Worm (Caenorhabditis elegans) whole organism, L2 larva: ENCODE measurements around the gene F57C2.4.

Source experiments
- alr-1 ChIP-seq: fragments of 150-350 bp; optimal IDR thresholded peaks from 2 replicates; lab custom pipeline; 2014; ENCODE audit warnings: missing biosample characterization, missing genetic modification characterization
- egl-27 ChIP-seq: sonication (generic microtip); optimal IDR thresholded peaks from 3 replicates; lab custom pipeline; 2017; ENCODE audit warnings: missing biosample characterization, missing genetic modification reagents, missing genetic modification characterization
- elt-3 ChIP-seq: sonication (generic microtip); optimal IDR thresholded peaks from 2 replicates; lab custom pipeline; 2017; ENCODE audit warnings: missing biosample characterization, missing genetic modification characterization
- lin-39 ChIP-seq: fragments of 150-350 bp; optimal IDR thresholded peaks from 2 replicates; lab custom pipeline; 2014; ENCODE audit warnings: missing biosample characterization, missing genetic modification reagents, missing genetic modification characterization
- ztf-11 ChIP-seq: sonication (generic microtip); optimal IDR thresholded peaks from 2 replicates; lab custom pipeline; 2017; ENCODE audit warnings: missing biosample characterization, missing genetic modification characterization

DNA sequence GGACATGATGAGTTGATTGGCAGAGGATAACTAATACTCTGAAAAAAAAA, 30.9 kb upstream of the F57C2.4 start, which contains the start of gene cysl-2:
- no peak for TF ChIP-seq lin-39 (tag; lab: Kevin White, UChicago)
- TF ChIP-seq alr-1 (tag; lab: Kevin White, UChicago), result no peak
- TF ChIP-seq egl-27, result no peak
- TF ChIP-seq ztf-11 (tag; lab: Kevin White, UChicago), result no peak
- TF ChIP-seq elt-3, result no peak
